Worm (Caenorhabditis elegans) whole organism, young adult: ENCODE data around the gene T21C9.13.

ENCODE experiments used
- B0019.2 ChIP-seq: fragments of 200-800 bp; sonication (Bioruptor generic); conservative IDR thresholded peaks from 2 replicates; pipeline ENCODE4 v1.3.6; 2022; ENCODE audit warnings: missing genetic modification reagents, missing genetic modification characterization, missing compliant biosample characterization
- B0336.3 ChIP-seq: fragments of 200-800 bp; sonication (Bioruptor generic); IDR thresholded peaks from 2 replicates; pipeline ENCODE4 v1.3.6; 2022; ENCODE audit warnings: missing genetic modification characterization, missing compliant biosample characterization
- F23B12.7 ChIP-seq: sonication (generic microtip); optimal IDR thresholded peaks from 2 replicates; lab custom pipeline; 2017; ENCODE audit warnings: missing genetic modification characterization, mild to moderate bottlenecking, missing compliant biosample characterization, antibody characterized with exemption, moderate library complexity; ENCODE audit not compliant: insufficient read depth
- F52B5.7 ChIP-seq: sonication (generic microtip); optimal IDR thresholded peaks from 2 replicates; lab custom pipeline; 2016; ENCODE audit warnings: mild to moderate bottlenecking, missing genetic modification characterization, missing compliant biosample characterization
- F55B11.4 ChIP-seq: sonication (generic microtip); optimal IDR thresholded peaks from 2 replicates; lab custom pipeline; 2016; ENCODE audit warnings: missing compliant biosample characterization, missing genetic modification characterization, borderline replicate concordance; ENCODE audit not compliant: insufficient read depth
- F57A8.1 ChIP-seq: fragments of 200-800 bp; sonication (Bioruptor generic); optimal IDR thresholded peaks from 2 replicates; lab custom pipeline; 2018; ENCODE audit warnings: mild to moderate bottlenecking, missing genetic modification characterization, moderate library complexity, missing compliant biosample characterization
- T07F8.4 ChIP-seq: sonication (generic microtip); optimal IDR thresholded peaks from 2 replicates; lab custom pipeline; 2016; ENCODE audit warnings: mild to moderate bottlenecking, missing genetic modification characterization, moderate library complexity, missing compliant biosample characterization
- Y53F4B.3 ChIP-seq: fragments of 200-800 bp; sonication (Bioruptor generic); IDR thresholded peaks from 2 replicates; pipeline ENCODE4 v1.3.6; 2022; ENCODE audit warnings: missing genetic modification reagents, missing genetic modification characterization, missing compliant biosample characterization
- Y67H2A.10 ChIP-seq: fragments of 200-800 bp; sonication (Bioruptor generic); conservative IDR thresholded peaks from 2 replicates; pipeline ENCODE4 v1.3.6; 2022; ENCODE audit warnings: missing genetic modification reagents, missing genetic modification characterization, missing compliant biosample characterization
- atf-7 ChIP-seq: sonication (generic microtip); optimal IDR thresholded peaks from 2 replicates; lab custom pipeline; 2017; ENCODE audit warnings: mild to moderate bottlenecking, missing genetic modification characterization, missing compliant biosample characterization
- athp-1 ChIP-seq: sonication (generic microtip); optimal IDR thresholded peaks from 2 replicates; lab custom pipeline; 2017; ENCODE audit warnings: mild to moderate bottlenecking, missing genetic modification characterization, missing compliant biosample characterization
- ceh-27 ChIP-seq: fragments of 200-800 bp; sonication (Bioruptor generic); optimal IDR thresholded peaks from 2 replicates; lab custom pipeline; 2018; ENCODE audit warnings: mild to moderate bottlenecking, missing genetic modification characterization, moderate library complexity, missing compliant biosample characterization
- chd-7 ChIP-seq: sonication (generic microtip); optimal IDR thresholded peaks from 2 replicates; lab custom pipeline; 2016; ENCODE audit warnings: mild to moderate bottlenecking, missing genetic modification characterization, moderate library complexity, missing compliant biosample characterization
- egl-18 ChIP-seq: fragments of 200-800 bp; sonication (Bioruptor generic); IDR thresholded peaks from 2 replicates; pipeline ENCODE4 v1.3.6; 2022; ENCODE audit warnings: missing genetic modification reagents, missing genetic modification characterization, missing compliant biosample characterization
- ekl-4 ChIP-seq: fragments of 200-800 bp; sonication (Bioruptor generic); IDR thresholded peaks from 2 replicates; pipeline ENCODE4 v1.3.6; 2022; ENCODE audit warnings: missing genetic modification reagents, missing genetic modification characterization, missing compliant biosample characterization
- ets-4 ChIP-seq: fragments of 200-800 bp; sonication (Bioruptor generic); optimal IDR thresholded peaks from 2 replicates; lab custom pipeline; 2018; ENCODE audit warnings: mild to moderate bottlenecking, missing genetic modification characterization, missing compliant biosample characterization
- lin-54 ChIP-seq: fragments of 200-800 bp; sonication (Bioruptor generic); optimal IDR thresholded peaks from 2 replicates; lab custom pipeline; 2018; ENCODE audit warnings: mild to moderate bottlenecking, missing genetic modification characterization, missing compliant biosample characterization
- lir-1 ChIP-seq: fragments of 200-800 bp; sonication (Bioruptor generic); conservative IDR thresholded peaks from 2 replicates; pipeline ENCODE4 v1.3.6; 2022; ENCODE audit warnings: missing genetic modification reagents, missing genetic modification characterization, missing compliant biosample characterization
- madf-6 ChIP-seq: fragments of 200-800 bp; sonication (Bioruptor generic); IDR thresholded peaks from 2 replicates; pipeline ENCODE4 v1.3.6; 2022; ENCODE audit warnings: missing genetic modification reagents, missing genetic modification characterization, missing compliant biosample characterization
- madf-8 ChIP-seq: fragments of 200-800 bp; sonication (Bioruptor generic); conservative IDR thresholded peaks from 2 replicates; pipeline ENCODE4 v1.3.6; 2022; ENCODE audit warnings: missing genetic modification reagents, missing genetic modification characterization, missing compliant biosample characterization
- mcd-1 ChIP-seq: fragments of 200-800 bp; sonication (Bioruptor generic); IDR thresholded peaks from 2 replicates; pipeline ENCODE4 v1.3.6; 2022; ENCODE audit warnings: missing genetic modification reagents, missing genetic modification characterization, missing compliant biosample characterization
- mes-4 ChIP-seq: sonication (generic microtip); optimal IDR thresholded peaks from 2 replicates; lab custom pipeline; 2016; ENCODE audit warnings: missing genotype, missing genetic modification characterization, missing compliant biosample characterization
- nhr-179 ChIP-seq: sonication (generic microtip); optimal IDR thresholded peaks from 2 replicates; lab custom pipeline; 2016; ENCODE audit warnings: mild to moderate bottlenecking, missing genetic modification characterization, missing compliant biosample characterization
- nhr-80 ChIP-seq: sonication (generic microtip); optimal IDR thresholded peaks from 2 replicates; lab custom pipeline; 2016; ENCODE audit warnings: missing genetic modification characterization, missing compliant biosample characterization
- rpc-1 ChIP-seq, 2 experiments: fragments of 150-350 bp in 1 of 2; sonication (generic microtip) in 1 of 2; optimal IDR thresholded peaks; 2 replicates each; lab custom pipeline; 2014 to 2018; ENCODE audit warnings: missing biosample characterization in 1 of 2, missing genetic modification characterization in 1 of 2, missing genetic modification reagents in 1 of 2, missing genotype in 1 of 2
- snpc-4 ChIP-seq, 5 experiments: fragments of 150-350 bp in 1 of 5; sonication (generic microtip) in 4 of 5; optimal IDR thresholded peaks; 2 replicates each; lab custom pipeline; 2014 to 2018; ENCODE audit warnings: missing genetic modification characterization in 5 of 5, missing biosample characterization in 3 of 5, antibody characterized with exemption in 2 of 5, mild to moderate bottlenecking in 2 of 5, missing compliant biosample characterization in 2 of 5, missing genotype in 2 of 5, moderate library complexity in 2 of 5, missing genetic modification reagents in 1 of 5
- unc-130 ChIP-seq: sonication (generic microtip); optimal IDR thresholded peaks from 2 replicates; lab custom pipeline; 2016; ENCODE audit warnings: missing genetic modification reagents, missing genetic modification characterization, missing compliant biosample characterization
- ztf-25 ChIP-seq: fragments of 200-800 bp; sonication (Bioruptor generic); IDR thresholded peaks from 2 replicates; pipeline ENCODE4 v1.3.6; 2022; ENCODE audit warnings: missing genetic modification reagents, missing genetic modification characterization, missing compliant biosample characterization
- ztf-28 ChIP-seq: fragments of 200-800 bp; sonication (Bioruptor generic); IDR thresholded peaks from 2 replicates; pipeline ENCODE4 v1.3.6; 2022; ENCODE audit warnings: missing genetic modification reagents, missing genetic modification characterization, missing compliant biosample characterization

T21C9.13 gene

ce11 chrV:10578938-10579337 lies 18.1 kb upstream of the T21C9.13 start, which contains the start of the genes erh-1 and lpd-9 (continued):
- TF ChIP-seq nhr-179 (tag; lab: Kevin White, UChicago) = no peak
- no peak for TF ChIP-seq F55B11.4
- TF ChIP-seq F52B5.7 (tag; lab: Kevin White, UChicago) = no peak
- TF ChIP-seq ceh-27 = peak; percentile 7
- TF ChIP-seq madf-8 (GFP tag; lab: Robert Waterston, UW) = peak; percentile 40; the same call in 1 of the 2 replicates
- peak; percentile 13 for TF ChIP-seq F23B12.7 (tag; lab: Kevin White, UChicago)
- no peak for TF ChIP-seq B0019.2 (GFP tag; lab: Robert Waterston, UW)
- no peak for TF ChIP-seq ets-4 (GFP tag; lab: Kevin White, UChicago)
- TF ChIP-seq athp-1 = no peak
- TF ChIP-seq chd-7 (tag; lab: Kevin White, UChicago) = no peak
- TF ChIP-seq T07F8.4 = no peak
- TF ChIP-seq F57A8.1 (GFP tag; lab: Kevin White, UChicago) = no peak

ce11 chrV:10580638-10581037 lies 16.4 kb upstream of the T21C9.13 start:
- TF ChIP-seq madf-6 (GFP tag; lab: Robert Waterston, UW) (no peak), nhr-80 (tag; lab: Kevin White, UChicago) (peak; percentile 56)

ce11 chrV:10581837-10582300 lies 15.2 kb upstream of the T21C9.13 start, which contains the start of gene T21C9.6:
Gene T21C9.6, plus strand, starts transcription at chrV:10581887.
- peak; percentile 16 for TF ChIP-seq nhr-80 (tag; lab: Kevin White, UChicago)
- no peak for TF ChIP-seq lin-54 (GFP tag; lab: Kevin White, UChicago)
- no peak for TF ChIP-seq egl-18 (GFP tag; lab: Robert Waterston, UW)
- no peak for TF ChIP-seq rpc-1 (optimal IDR thresholded peaks at IDR 0.05; lab: Kevin White, UChicago)
- no peak for TF ChIP-seq rpc-1 (tag; optimal IDR thresholded peaks at IDR 0.05; lab: Kevin White, UChicago)
- no peak for TF ChIP-seq B0336.3 (GFP tag; lab: Robert Waterston, UW)
- TF ChIP-seq atf-7 (tag; lab: Kevin White, UChicago) = no peak
- TF ChIP-seq F52B5.7 (tag; lab: Kevin White, UChicago) = no peak
- TF ChIP-seq ztf-28 (GFP tag; lab: Robert Waterston, UW) = no peak

- TF ChIP-seq nhr-179 (tag; lab: Kevin White, UChicago) = no peak
- no peak for TF ChIP-seq lir-1 (GFP tag; lab: Robert Waterston, UW)
- TF ChIP-seq Y67H2A.10 (GFP tag; lab: Robert Waterston, UW) = no peak
- no peak for TF ChIP-seq unc-130 (GFP tag; lab: Kevin White, UChicago)
- TF ChIP-seq B0336.3 (GFP tag; lab: Robert Waterston, UW) = no peak
- TF ChIP-seq mcd-1 (GFP tag; lab: Robert Waterston, UW) = no peak
- TF ChIP-seq Y53F4B.3 = no peak
- no peak for TF ChIP-seq ztf-25 (GFP tag; lab: Robert Waterston, UW)
- TF ChIP-seq snpc-4 (GFP tag; optimal IDR thresholded peaks at IDR 0.05; lab: Kevin White, UChicago) = no peak
- TF ChIP-seq snpc-4 (tag; optimal IDR thresholded peaks at IDR 0.05; lab: Kevin White, UChicago) = no peak
- TF ChIP-seq mes-4 (tag; lab: Kevin White, UChicago) = no peak
- no peak for TF ChIP-seq ekl-4 (GFP tag; lab: Robert Waterston, UW)
Measured at ce11 chrV:10588694-10589093, 8.4 kb upstream of the T21C9.13 start, which contains the start of gene srg-32. Gene srg-32, minus strand, starts transcription at chrV:10588794.
